Worm (Caenorhabditis elegans): ENCODE data around the gene mrps-16.

Gene mrps-16

ce11 chrII:5455650-5456355 lies 18.4 kb upstream of the mrps-16 start, which contains the start of gene daz-1:
daz-1 (plus strand) TSS chrII:5456305.
- no peak for TF ChIP-seq him-1 (tag; optimal IDR thresholded peaks at IDR 0.05)
- TF ChIP-seq W03F9.2 (tag; optimal IDR thresholded peaks at IDR 0.05), result no peak
- no peak for TF ChIP-seq dao-5 (tag; optimal IDR thresholded peaks at IDR 0.05)

- TF ChIP-seq him-1 (tag; optimal IDR thresholded peaks at IDR 0.05) (no peak), W03F9.2 (tag; optimal IDR thresholded peaks at IDR 0.05) (no peak), dao-5 (tag; optimal IDR thresholded peaks at IDR 0.05) (no peak)
Observed at ce11 chrII:5458683-5459410, 15.3 kb upstream of the mrps-16 start.

ce11 chrII:5459534-5459933 lies 14.6 kb upstream of the mrps-16 start:
- TF ChIP-seq dao-5 (tag; optimal IDR thresholded peaks at IDR 0.05) (no peak), him-1 (tag; optimal IDR thresholded peaks at IDR 0.05) (no peak), W03F9.2 (tag; optimal IDR thresholded peaks at IDR 0.05) (no peak)

ce11 chrII:5460911-5461310 lies 13.3 kb upstream of the mrps-16 start:
- TF ChIP-seq him-1 (tag; optimal IDR thresholded peaks at IDR 0.05), result no peak
- no peak for TF ChIP-seq W03F9.2 (tag; optimal IDR thresholded peaks at IDR 0.05)
- TF ChIP-seq dao-5 (tag; optimal IDR thresholded peaks at IDR 0.05), result no peak

- no peak for TF ChIP-seq W03F9.2 (tag; optimal IDR thresholded peaks at IDR 0.05)
- no peak for TF ChIP-seq him-1 (tag; optimal IDR thresholded peaks at IDR 0.05)
- no peak for TF ChIP-seq dao-5 (tag; optimal IDR thresholded peaks at IDR 0.05)
Observed at ce11 chrII:5463692-5464300, 10.4 kb upstream of the mrps-16 start.

- TF ChIP-seq dao-5 (tag; optimal IDR thresholded peaks at IDR 0.05) (no peak), him-1 (tag; optimal IDR thresholded peaks at IDR 0.05) (no peak), W03F9.2 (tag; optimal IDR thresholded peaks at IDR 0.05) (no peak)
Observed at ce11 chrII:5465729-5466408, 8.3 kb upstream of the mrps-16 start, which contains the start of gene clr-1. clr-1 (plus strand) TSS chrII:5466358.

ce11 chrII:5474946-5475345 lies 773 bp downstream of the mrps-16 start, which contains the start of gene ilcr-2:
ilcr-2 (plus strand) TSS chrII:5475246.
- TF ChIP-seq dao-5 (tag; optimal IDR thresholded peaks at IDR 0.05), result no peak
- no peak for TF ChIP-seq him-1 (tag; optimal IDR thresholded peaks at IDR 0.05)
- TF ChIP-seq W03F9.2 (tag; optimal IDR thresholded peaks at IDR 0.05), result no peak

ce11 chrII:5478318-5478717 lies 4.1 kb downstream of the mrps-16 start, which contains the start of gene F56D1.1:
F56D1.1 (plus strand) TSS chrII:5478618.
- TF ChIP-seq dao-5 (tag; optimal IDR thresholded peaks at IDR 0.05) (no peak), him-1 (tag; optimal IDR thresholded peaks at IDR 0.05) (no peak), W03F9.2 (tag; optimal IDR thresholded peaks at IDR 0.05) (no peak)

ce11 chrII:5481982-5482381 lies 7.8 kb downstream of the mrps-16 start, which contains the start of gene cal-8:
cal-8 (minus strand) TSS chrII:5482041.
- no peak for TF ChIP-seq W03F9.2 (tag; optimal IDR thresholded peaks at IDR 0.05)
- no peak for TF ChIP-seq dao-5 (tag; optimal IDR thresholded peaks at IDR 0.05)
- no peak for TF ChIP-seq him-1 (tag; optimal IDR thresholded peaks at IDR 0.05)

ce11 chrII:5487844-5488243 lies 13.7 kb downstream of the mrps-16 start, which contains the start of gene nep-5:
nep-5 (plus strand) TSS chrII:5488144.
- TF ChIP-seq dao-5 (tag; optimal IDR thresholded peaks at IDR 0.05) (no peak), W03F9.2 (tag; optimal IDR thresholded peaks at IDR 0.05) (no peak), him-1 (tag; optimal IDR thresholded peaks at IDR 0.05) (no peak)

ce11 chrII:5494405-5494804 lies 20.2 kb downstream of the mrps-16 start, which contains the start of gene F12A10.6:
F12A10.6 (minus strand) TSS chrII:5494505.
- TF ChIP-seq dao-5 (tag; optimal IDR thresholded peaks at IDR 0.05) (no peak), W03F9.2 (tag; optimal IDR thresholded peaks at IDR 0.05) (no peak), him-1 (tag; optimal IDR thresholded peaks at IDR 0.05) (no peak)

ce11 chrII:5496375-5496774 lies 22.2 kb downstream of the mrps-16 start, which contains the start of gene F12A10.1:
F12A10.1 (plus strand) TSS chrII:5496540.
- TF ChIP-seq him-1 (tag; optimal IDR thresholded peaks at IDR 0.05) (no peak), W03F9.2 (tag; optimal IDR thresholded peaks at IDR 0.05) (no peak), dao-5 (tag; optimal IDR thresholded peaks at IDR 0.05) (no peak)

- no peak for TF ChIP-seq W03F9.2 (tag; optimal IDR thresholded peaks at IDR 0.05)
- TF ChIP-seq him-1 (tag; optimal IDR thresholded peaks at IDR 0.05), result no peak
Observed at ce11 chrII:5497541-5497940, 23.4 kb downstream of the mrps-16 start.

Measured in whole organism, L4/young adult.